Fruit fly (Drosophila melanogaster): Measurements from ENCODE around the gene mtm.

mtm gene

dm6 chr2L:6082936-6083627, 46.3 kb upstream of the mtm start (continued):
- TF ChIP-seq TFAM (GFP tag; optimal IDR thresholded peaks at IDR 0.05) (no peak), GATAe (GFP tag; conservative IDR thresholded peaks at IDR 0.05) (no peak; the same call in 1 of the 2 replicates), CG13123 (GFP tag; optimal IDR thresholded peaks at IDR 0.05) (no peak), eve (GFP tag; optimal IDR thresholded peaks at IDR 0.05) (peak in 1 of 2 experiments; percentile 88), CG7556 (GFP tag; optimal IDR thresholded peaks at IDR 0.05) (peak; percentile 5), sima (GFP tag; optimal IDR thresholded peaks at IDR 0.05) (no peak), fd102C (GFP tag; optimal IDR thresholded peaks at IDR 0.05) (no peak), ftz-f1 (GFP tag; optimal IDR thresholded peaks at IDR 0.05) (peak; percentile 96), PHDP (tag; optimal IDR thresholded peaks at IDR 0.05) (peak; percentile 40), CG13424 (tag; optimal IDR thresholded peaks at IDR 0.05) (peak; percentile 7), Fer2 (tag; optimal IDR thresholded peaks at IDR 0.05) (peak; percentile 7), kni (GFP tag; optimal IDR thresholded peaks at IDR 0.05) (peak; percentile 37), CG2202 (tag; optimal IDR thresholded peaks at IDR 0.05) (no peak), pnt (GFP tag; optimal IDR thresholded peaks at IDR 0.05) (no peak), CG11504 (tag; optimal IDR thresholded peaks at IDR 0.05) (no peak), crol (GFP tag; IDR thresholded peaks at IDR 0.05) (no peak), CG32767 (GFP tag; IDR thresholded peaks at IDR 0.05) (0 out of 2 replicates have a peak, but pooled peaks have one; percentile 22), Nf-YB (GFP tag; optimal IDR thresholded peaks at IDR 0.05) (peak; percentile 18), CG12659 (GFP tag; optimal IDR thresholded peaks at IDR 0.05) (peak; percentile 22), lab (GFP tag; optimal IDR thresholded peaks at IDR 0.05) (peak; percentile 56), Bdp1 (GFP tag; optimal IDR thresholded peaks at IDR 0.05) (peak; percentile 8), CG14014 (GFP tag; IDR thresholded peaks at IDR 0.05) (peak; percentile 11; the same call in 1 of the 2 replicates), CG2678 (tag; optimal IDR thresholded peaks at IDR 0.05) (peak; percentile 4), cas (GFP tag; IDR thresholded peaks at IDR 0.05) (no peak), CG3281 (GFP tag; optimal IDR thresholded peaks at IDR 0.05) (peak; percentile 32), Trl (optimal IDR thresholded peaks at IDR 0.05) (peak; percentile 10 to 87), Trl (GFP tag; optimal IDR thresholded peaks at IDR 0.05) (no peak), CG2199 (GFP tag; IDR thresholded peaks at IDR 0.05) (0 out of 3 replicates have a peak, but pooled peaks have one; percentile 24), CG2120 (GFP tag; optimal IDR thresholded peaks at IDR 0.05) (peak; percentile 4), Fer1 (GFP tag; optimal IDR thresholded peaks at IDR 0.05) (peak; percentile 57), trh (GFP tag; optimal IDR thresholded peaks at IDR 0.05) (no peak), CG8924 (tag; optimal IDR thresholded peaks at IDR 0.05) (peak; percentile 37), sug (tag; optimal IDR thresholded peaks at IDR 0.05) (peak; percentile 88), Kr (GFP tag; optimal IDR thresholded peaks at IDR 0.05) (no peak), sd (tag; optimal IDR thresholded peaks at IDR 0.05) (peak; percentile 80), gsb-n (tag; optimal IDR thresholded peaks at IDR 0.05) (peak; percentile 1), CG2712 (tag; optimal IDR thresholded peaks at IDR 0.05) (no peak), gem (tag; optimal IDR thresholded peaks at IDR 0.05) (peak; percentile 19), CG10209 (GFP tag; optimal IDR thresholded peaks at IDR 0.05) (peak; percentile 34), CG33213 (GFP tag; optimal IDR thresholded peaks at IDR 0.05) (no peak), corto (GFP tag; optimal IDR thresholded peaks at IDR 0.05) (peak; percentile 58), C15 (GFP tag; IDR thresholded peaks at IDR 0.05) (no peak), jumu (GFP tag; optimal IDR thresholded peaks at IDR 0.05) (no peak), CG8089 (GFP tag; optimal IDR thresholded peaks at IDR 0.05) (no peak), CG12155 (GFP tag; optimal IDR thresholded peaks at IDR 0.05) (peak; percentile 27), grn (GFP tag; optimal IDR thresholded peaks at IDR 0.05) (peak; percentile 59), HmgZ (tag; optimal IDR thresholded peaks at IDR 0.05) (peak; percentile 41), yki (optimal IDR thresholded peaks at IDR 0.05) (no peak), pho (GFP tag; optimal IDR thresholded peaks at IDR 0.05) (no peak), Stat92E (GFP tag; optimal IDR thresholded peaks at IDR 0.05) (no peak)

Data from whole organism, embryonic.